Worm (Caenorhabditis elegans): ENCODE results near the gene sre-49.

sre-49 gene

ce11 chrII:12344787-12345186, 26.1 kb downstream of the sre-49 start, which contains the start of gene C44C11.6:
Gene C44C11.6, plus strand, starts transcription at chrII:12344809.
- no peak for TF ChIP-seq nfya-1 (tag; optimal IDR thresholded peaks at IDR 0.05; ENCODE audit: borderline replicate concordance, insufficient read depth)
- no peak for TF ChIP-seq tlf-1 (GFP tag; optimal IDR thresholded peaks at IDR 0.05)
- TF ChIP-seq dpff-1 (tag; optimal IDR thresholded peaks at IDR 0.05): no peak
- no peak for TF ChIP-seq ceh-79 (tag; optimal IDR thresholded peaks at IDR 0.05)
- TF ChIP-seq mxl-1 (tag; optimal IDR thresholded peaks at IDR 0.05): no peak
- no peak for TF ChIP-seq fkh-3 (tag; optimal IDR thresholded peaks at IDR 0.05)
- no peak for TF ChIP-seq ztf-3 (GFP tag; optimal IDR thresholded peaks at IDR 0.05)
- TF ChIP-seq K12H6.12 (tag; optimal IDR thresholded peaks at IDR 0.05): no peak
- 0 out of 2 replicates have a peak, but pooled peaks have one; percentile 33 for TF ChIP-seq F37B4.10 (GFP tag; IDR thresholded peaks at IDR 0.05)
- TF ChIP-seq zfh-2 (GFP tag; conservative IDR thresholded peaks at IDR 0.05): peak; percentile 83
- peak; percentile 6 for TF ChIP-seq nhr-27 (tag; optimal IDR thresholded peaks at IDR 0.05)
- TF ChIP-seq rec-8 (tag; optimal IDR thresholded peaks at IDR 0.05): no peak
- TF ChIP-seq atf-7 (tag; optimal IDR thresholded peaks at IDR 0.05): peak; percentile 32
- no peak for TF ChIP-seq ztf-22 (GFP tag; optimal IDR thresholded peaks at IDR 0.05)
- TF ChIP-seq gei-17 (GFP tag; optimal IDR thresholded peaks at IDR 0.05): no peak
- TF ChIP-seq ztf-28 (GFP tag; IDR thresholded peaks at IDR 0.05): no peak
- no peak for TF ChIP-seq let-526 (GFP tag; IDR thresholded peaks at IDR 0.05)
- 0 out of 2 replicates have a peak, but pooled peaks have one; percentile 53 for TF ChIP-seq lin-26 (GFP tag; IDR thresholded peaks at IDR 0.05)
- TF ChIP-seq somi-1 (GFP tag; optimal IDR thresholded peaks at IDR 0.05): no peak
- TF ChIP-seq sdz-38 (tag; optimal IDR thresholded peaks at IDR 0.05): no peak
- no peak for TF ChIP-seq nfyb-1 (GFP tag; IDR thresholded peaks at IDR 0.05)
- no peak for TF ChIP-seq Y53G8AR.9 (GFP tag; conservative IDR thresholded peaks at IDR 0.05)
- no peak for TF ChIP-seq die-1 (tag; optimal IDR thresholded peaks at IDR 0.05)
- TF ChIP-seq ZK185.1 (tag; optimal IDR thresholded peaks at IDR 0.05; ENCODE audit: poor library complexity, severe bottlenecking): no peak
- TF ChIP-seq ceh-100 (GFP tag; IDR thresholded peaks at IDR 0.05): no peak
- no peak for TF ChIP-seq T07F8.4 (tag; optimal IDR thresholded peaks at IDR 0.05)
- TF ChIP-seq madf-8 (GFP tag; conservative IDR thresholded peaks at IDR 0.05): no peak
- no peak for TF ChIP-seq ceh-91 (GFP tag; IDR thresholded peaks at IDR 0.05)
- TF ChIP-seq hsf-1 (GFP tag; IDR thresholded peaks at IDR 0.05): 0 out of 2 replicates have a peak, but pooled peaks have one; percentile 24
- TF ChIP-seq egrh-3 (GFP tag; IDR thresholded peaks at IDR 0.05): no peak
- no peak for TF ChIP-seq rpc-1 (optimal IDR thresholded peaks at IDR 0.05)
- peak; percentile 48 for TF ChIP-seq rpc-1 (tag; optimal IDR thresholded peaks at IDR 0.05)
- TF ChIP-seq ets-4 (GFP tag; optimal IDR thresholded peaks at IDR 0.05): no peak
- 0 out of 2 replicates have a peak, but pooled peaks have one; percentile 30 for TF ChIP-seq dox-1 (GFP tag; IDR thresholded peaks at IDR 0.05)
- no peak for TF ChIP-seq let-607 (tag; optimal IDR thresholded peaks at IDR 0.05)
- no peak for TF ChIP-seq F55B11.4 (tag; optimal IDR thresholded peaks at IDR 0.05; ENCODE audit: borderline replicate concordance, insufficient read depth)
- TF ChIP-seq nhr-120 (GFP tag; IDR thresholded peaks at IDR 0.05): 0 out of 2 replicates have a peak, but pooled peaks have one; percentile 24
- no peak for TF ChIP-seq hlh-12 (tag; optimal IDR thresholded peaks at IDR 0.05)
- TF ChIP-seq tbp1 (GFP tag; optimal IDR thresholded peaks at IDR 0.05): peak; percentile 17
- TF ChIP-seq madf-6 (GFP tag; IDR thresholded peaks at IDR 0.05): no peak
- no peak for TF ChIP-seq F49E8.2 (tag; optimal IDR thresholded peaks at IDR 0.05; ENCODE audit: insufficient read depth)
- TF ChIP-seq K11D2.4 (GFP tag; IDR thresholded peaks at IDR 0.05): peak; percentile 15; the same call in 1 of the 2 replicates
- TF ChIP-seq aptf-2 (GFP tag; conservative IDR thresholded peaks at IDR 0.05): no peak
- TF ChIP-seq Y53F4B.3 (GFP tag; IDR thresholded peaks at IDR 0.05): no peak
- TF ChIP-seq lsy-27 (tag; optimal IDR thresholded peaks at IDR 0.05; ENCODE audit: borderline replicate concordance, insufficient read depth): no peak
- peak; percentile 4 for TF ChIP-seq chd-7 (tag; optimal IDR thresholded peaks at IDR 0.05)
- no peak for TF ChIP-seq repo-1 (tag; optimal IDR thresholded peaks at IDR 0.05)
- no peak for TF ChIP-seq unc-62 (GFP tag; optimal IDR thresholded peaks at IDR 0.05)
- TF ChIP-seq unc-130 (GFP tag; optimal IDR thresholded peaks at IDR 0.05): no peak

Data from whole organism, young adult.